Fruit fly (Drosophila melanogaster): ENCODE measurements at regions not wholly inside any gene's neighbourhood (a gene's known extent, or its start where the extent isn't known, plus 50 kb on each side); places are given as distances from the start of the nearest gene placed in this dataset.

DNA sequence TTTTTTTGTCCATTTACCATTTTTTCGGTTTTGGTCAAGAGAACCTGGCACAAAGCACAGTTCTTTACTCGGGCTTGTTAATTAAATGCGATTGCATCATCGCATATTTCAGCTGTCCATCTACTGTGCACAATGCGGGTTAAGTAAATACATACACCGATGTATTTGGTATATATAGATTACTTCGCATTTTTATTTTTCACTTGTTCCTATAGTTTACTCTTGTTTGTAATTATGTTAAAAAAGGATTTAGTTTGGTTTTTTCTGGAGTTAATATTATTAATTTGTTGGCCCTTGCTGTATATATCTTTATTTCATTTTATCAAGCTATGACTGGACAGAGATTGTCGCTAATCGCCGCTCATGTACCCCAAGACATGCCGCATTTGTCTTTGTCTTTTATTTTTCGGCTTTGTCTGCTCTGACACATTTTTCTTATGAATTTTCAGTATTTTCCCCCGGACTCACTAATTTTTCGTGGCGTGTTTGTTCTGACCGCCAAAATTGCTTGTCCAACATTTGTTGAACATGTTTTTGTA, 51.1 kb upstream of the CG12362 start (continued):
- TF ChIP-seq nmo (GFP tag; optimal IDR thresholded peaks at IDR 0.05) (peak; percentile 12), CG11504 (tag; optimal IDR thresholded peaks at IDR 0.05) (peak; percentile 36), zfh1 (GFP tag; IDR thresholded peaks at IDR 0.05) (peak; percentile 66; the same call in 2 of the 3 replicates), CG31441 (GFP tag; IDR thresholded peaks at IDR 0.05) (0 out of 2 replicates have a peak, but pooled peaks have one; percentile 8), CG1024 (GFP tag; IDR thresholded peaks at IDR 0.05) (0 out of 2 replicates have a peak, but pooled peaks have one; percentile 46), Ets65A (GFP tag) (peak; percentile 49), CG3995 (GFP tag; optimal IDR thresholded peaks at IDR 0.05) (no peak), Atf6 (GFP tag; IDR thresholded peaks at IDR 0.05) (0 out of 2 replicates have a peak, but pooled peaks have one; percentile 28), CG32532 (GFP tag; IDR thresholded peaks at IDR 0.05) (peak; percentile 43; the same call in 1 of the 2 replicates), CG8388 (GFP tag; optimal IDR thresholded peaks at IDR 0.05) (peak; percentile 12), az2 (GFP tag; optimal IDR thresholded peaks at IDR 0.05) (no peak), ATbp (GFP tag; optimal IDR thresholded peaks at IDR 0.05) (no peak), CG5245 (GFP tag; optimal IDR thresholded peaks at IDR 0.05) (no peak), sisA (GFP tag; IDR thresholded peaks at IDR 0.05) (peak; percentile 39; the same call in 1 of the 2 replicates), H2.0 (GFP tag; IDR thresholded peaks at IDR 0.05) (0 out of 2 replicates have a peak, but pooled peaks have one; percentile 26), CG10366 (GFP tag; IDR thresholded peaks at IDR 0.05) (peak; percentile 45; the same call in 1 of the 2 replicates), lab (GFP tag; optimal IDR thresholded peaks at IDR 0.05) (peak; percentile 26)

DNA sequence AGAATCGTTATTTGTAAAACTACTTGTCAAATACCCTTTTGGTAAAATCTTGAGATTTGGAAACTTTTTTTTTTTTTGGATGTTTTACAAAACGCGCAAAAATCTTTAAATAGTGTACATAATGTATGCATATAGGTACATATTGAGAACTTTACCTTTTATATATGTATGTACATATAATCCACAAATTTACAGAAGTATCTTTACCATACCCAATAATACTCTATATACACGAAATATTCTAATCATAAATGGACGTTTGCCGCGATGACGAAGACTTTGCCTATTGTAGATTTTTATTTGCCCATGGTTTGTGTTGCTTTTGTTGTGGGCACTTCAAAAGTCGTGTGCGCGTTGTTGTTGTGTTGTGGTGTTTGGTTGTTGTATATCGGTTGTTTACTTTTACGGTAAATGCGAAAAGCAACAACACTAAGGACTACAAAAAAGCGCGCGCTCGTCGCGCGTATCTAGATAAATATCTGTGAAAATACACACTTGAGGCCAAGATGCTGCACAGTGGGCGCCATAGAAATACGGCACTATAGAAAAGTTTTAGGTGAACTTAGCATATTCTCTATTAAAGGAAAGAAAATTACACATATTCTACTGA, 50.0 kb upstream of the CG12362 start:
- TF ChIP-seq MTF-1 (GFP tag; optimal IDR thresholded peaks at IDR 0.05; ENCODE audit: borderline replicate concordance) (peak; percentile 38), dpn (GFP tag; optimal IDR thresholded peaks at IDR 0.05) (peak in 1 of 2 experiments; percentile 54), da (GFP tag; optimal IDR thresholded peaks at IDR 0.05) (no peak), sens (GFP tag) (peak; percentile 68), Oli (tag; optimal IDR thresholded peaks at IDR 0.05) (peak; percentile 13), E2f1 (GFP tag; IDR thresholded peaks at IDR 0.05) (peak; percentile 18; the same call in 1 of the 2 replicates), HHEX (GFP tag; optimal IDR thresholded peaks at IDR 0.05) (peak; percentile 63), vvl (GFP tag; IDR thresholded peaks at IDR 0.05) (peak; percentile 39; the same call in 1 of the 2 replicates), CG18476 (GFP tag; optimal IDR thresholded peaks at IDR 0.05) (peak; percentile 1), CG1233 (GFP tag; optimal IDR thresholded peaks at IDR 0.05) (peak; percentile 46), CG3847 (GFP tag; IDR thresholded peaks at IDR 0.05) (0 out of 2 replicates have a peak, but pooled peaks have one; percentile 22), ci (GFP tag; IDR thresholded peaks at IDR 0.05) (peak; percentile 46; the same call in 1 of the 3 replicates), dmrt99B (tag; optimal IDR thresholded peaks at IDR 0.05) (peak; percentile 16), CG15011 (GFP tag; optimal IDR thresholded peaks at IDR 0.05) (peak; percentile 20), Meics (GFP tag; optimal IDR thresholded peaks at IDR 0.05) (peak; percentile 46), Hey (tag; optimal IDR thresholded peaks at IDR 0.05) (peak; percentile 8), abd-A (tag; optimal IDR thresholded peaks at IDR 0.05) (peak; percentile 10), fd64A (GFP tag; optimal IDR thresholded peaks at IDR 0.05) (peak; percentile 66), HLH3B (GFP tag; IDR thresholded peaks at IDR 0.05) (peak; percentile 37; the same call in 1 of the 2 replicates), CG6689 (GFP tag; IDR thresholded peaks at IDR 0.05) (peak; percentile 15; the same call in 1 of the 2 replicates), Deaf1 (tag; optimal IDR thresholded peaks at IDR 0.05) (peak; percentile 14), nau (GFP tag; optimal IDR thresholded peaks at IDR 0.05) (peak; percentile 11), psq (GFP tag; optimal IDR thresholded peaks at IDR 0.05) (no peak), scrt (GFP tag; optimal IDR thresholded peaks at IDR 0.05) (peak; percentile 0), CG13296 (GFP tag; optimal IDR thresholded peaks at IDR 0.05) (peak; percentile 41), CG8359 (GFP tag; optimal IDR thresholded peaks at IDR 0.05; ENCODE audit: borderline replicate concordance) (peak; percentile 36), PHDP (tag; optimal IDR thresholded peaks at IDR 0.05) (peak; percentile 31), pho (GFP tag; optimal IDR thresholded peaks at IDR 0.05) (peak; percentile 16), sug (tag; optimal IDR thresholded peaks at IDR 0.05) (peak; percentile 46), sd (tag; optimal IDR thresholded peaks at IDR 0.05) (peak; percentile 53), CG12219 (GFP tag; optimal IDR thresholded peaks at IDR 0.05) (no peak)
